Worm (Caenorhabditis elegans) whole organism, early embryonic: ENCODE data around the gene F11E6.11.

ENCODE experiments used
- B0310.2 ChIP-seq: sonication (generic microtip); optimal IDR thresholded peaks from 2 replicates; lab custom pipeline; 2016; ENCODE audit warnings: mild to moderate bottlenecking, missing genetic modification characterization, missing compliant biosample characterization
- F13C5.2 ChIP-seq: sonication (generic microtip); optimal IDR thresholded peaks from 2 replicates; lab custom pipeline; 2017; ENCODE audit warnings: mild to moderate bottlenecking, missing genetic modification characterization, inconsistent platforms, missing compliant biosample characterization
- aly-1 ChIP-seq: sonication (generic microtip); optimal IDR thresholded peaks from 2 replicates; lab custom pipeline; 2016; ENCODE audit warnings: missing genetic modification characterization, missing compliant biosample characterization
- ama-1 ChIP-seq: fragments of 150-350 bp; optimal IDR thresholded peaks from 2 replicates; lab custom pipeline; 2014
- ceh-13 ChIP-seq: fragments of 200-800 bp; sonication (Bioruptor generic); optimal IDR thresholded peaks from 2 replicates; lab custom pipeline; 2018; ENCODE audit warnings: mild to moderate bottlenecking, missing genetic modification characterization, missing compliant biosample characterization
- ceh-36 ChIP-seq: sonication (generic microtip); optimal IDR thresholded peaks from 2 replicates; lab custom pipeline; 2016; ENCODE audit warnings: missing genetic modification characterization, inconsistent platforms, missing compliant biosample characterization
- ets-7 ChIP-seq: sonication (generic microtip); optimal IDR thresholded peaks from 2 replicates; lab custom pipeline; 2016; ENCODE audit warnings: missing genotype, missing genetic modification characterization, missing compliant biosample characterization
- flt-1 ChIP-seq: fragments of 200-800 bp; sonication (Bioruptor generic); IDR thresholded peaks from 2 replicates; pipeline ENCODE4 v1.3.6; 2022; ENCODE audit warnings: missing genetic modification characterization, missing compliant biosample characterization
- hmbx-1 ChIP-seq: sonication (generic microtip); optimal IDR thresholded peaks from 2 replicates; lab custom pipeline; 2016; ENCODE audit warnings: mild to moderate bottlenecking, missing genetic modification characterization, missing compliant biosample characterization
- hmg-4 ChIP-seq: fragments of 200-800 bp; sonication (Bioruptor generic); optimal IDR thresholded peaks from 2 replicates; lab custom pipeline; 2018; ENCODE audit warnings: mild to moderate bottlenecking, missing genetic modification characterization, missing compliant biosample characterization
- hnd-1 ChIP-seq: sonication (generic microtip); optimal IDR thresholded peaks from 2 replicates; lab custom pipeline; 2016; ENCODE audit warnings: missing genetic modification characterization, missing compliant biosample characterization
- pes-1 ChIP-seq: fragments of 200-800 bp; sonication (Bioruptor generic); IDR thresholded peaks from 2 replicates; pipeline ENCODE4 v1.3.6; 2022; ENCODE audit warnings: missing genetic modification reagents, missing genetic modification characterization, missing compliant biosample characterization
- scrt-1 ChIP-seq: fragments of 200-800 bp; sonication (Bioruptor generic); IDR thresholded peaks from 2 replicates; pipeline ENCODE4 v1.3.6; 2022; ENCODE audit warnings: missing genetic modification characterization, missing compliant biosample characterization
- sea-1 ChIP-seq: fragments of 200-800 bp; sonication (Bioruptor generic); conservative IDR thresholded peaks from 2 replicates; pipeline ENCODE4 v1.3.6; 2022; ENCODE audit warnings: missing genetic modification characterization, missing compliant biosample characterization
- tbx-11 ChIP-seq: fragments of 200-800 bp; sonication (Bioruptor generic); IDR thresholded peaks from 2 replicates; pipeline ENCODE4 v1.3.6; 2022; ENCODE audit warnings: missing genetic modification characterization, missing compliant biosample characterization
- tbx-37 ChIP-seq: fragments of 200-800 bp; sonication (Bioruptor generic); conservative IDR thresholded peaks from 2 replicates; pipeline ENCODE4 v1.3.6; 2022; ENCODE audit warnings: missing genetic modification reagents, missing genetic modification characterization, missing compliant biosample characterization
- tra-4 ChIP-seq: sonication (generic microtip); optimal IDR thresholded peaks from 2 replicates; lab custom pipeline; 2017; ENCODE audit warnings: missing genetic modification characterization, missing compliant biosample characterization

Gene F11E6.11

ce11 chrIV:17461222-17461707 is 18.6 kb downstream of the F11E6.11 start, which contains the start of gene rif-1.1:
TSS of gene rif-1.1 (minus strand) at chrIV:17461272.
- TF ChIP-seq hmbx-1: no peak
- no peak for TF ChIP-seq F13C5.2 (tag; lab: Kevin White, UChicago)
- no peak for TF ChIP-seq tbx-11 (GFP tag; lab: Robert Waterston, UW)
- no peak for TF ChIP-seq ets-7 (tag; lab: Kevin White, UChicago)
- TF ChIP-seq ceh-13: no peak
- no peak for TF ChIP-seq aly-1 (tag; lab: Kevin White, UChicago)
- TF ChIP-seq hnd-1 (tag; lab: Kevin White, UChicago): no peak
- no peak for TF ChIP-seq flt-1
- no peak for TF ChIP-seq sea-1 (GFP tag; lab: Robert Waterston, UW)
- no peak for TF ChIP-seq hmg-4
- TF ChIP-seq scrt-1: no peak
- TF ChIP-seq pes-1 (GFP tag; lab: Robert Waterston, UW): no peak
- TF ChIP-seq tbx-37 (GFP tag; lab: Robert Waterston, UW): no peak
- TF ChIP-seq tra-4 (tag; lab: Kevin White, UChicago): no peak
- TF ChIP-seq ama-1 (lab: Kevin White, UChicago): no peak
- no peak for TF ChIP-seq B0310.2 (tag; lab: Kevin White, UChicago)

ce11 chrIV:17463108-17463608 is 20.5 kb downstream of the F11E6.11 start, which contains the start of gene F11E6.10:
TSS of gene F11E6.10 (minus strand) at chrIV:17463158.
- TF ChIP-seq aly-1 (tag; lab: Kevin White, UChicago) (no peak), ceh-36 (no peak), F13C5.2 (tag; lab: Kevin White, UChicago) (no peak)

ce11 chrIV:17465886-17466285 is 23.3 kb downstream of the F11E6.11 start, which contains the start of gene F11E6.6:
TSS of gene F11E6.6 (minus strand) at chrIV:17465986.
- TF ChIP-seq ceh-13: no peak
- TF ChIP-seq ets-7 (tag; lab: Kevin White, UChicago): no peak
- TF ChIP-seq F13C5.2 (tag; lab: Kevin White, UChicago): no peak
- TF ChIP-seq hnd-1 (tag; lab: Kevin White, UChicago): no peak
- TF ChIP-seq hmbx-1: no peak
- no peak for TF ChIP-seq pes-1 (GFP tag; lab: Robert Waterston, UW)
- TF ChIP-seq sea-1 (GFP tag; lab: Robert Waterston, UW): no peak
- TF ChIP-seq ceh-36: no peak
- TF ChIP-seq scrt-1: no peak
- TF ChIP-seq flt-1: no peak
- TF ChIP-seq B0310.2 (tag; lab: Kevin White, UChicago): no peak
- no peak for TF ChIP-seq tra-4 (tag; lab: Kevin White, UChicago)
- TF ChIP-seq ama-1 (lab: Kevin White, UChicago): no peak
- TF ChIP-seq tbx-11 (GFP tag; lab: Robert Waterston, UW): no peak
- TF ChIP-seq aly-1 (tag; lab: Kevin White, UChicago): no peak
- TF ChIP-seq hmg-4: no peak
- no peak for TF ChIP-seq tbx-37 (GFP tag; lab: Robert Waterston, UW)

- no peak for TF ChIP-seq ets-7 (tag; lab: Kevin White, UChicago)
- no peak for TF ChIP-seq B0310.2 (tag; lab: Kevin White, UChicago)
- TF ChIP-seq ceh-36: no peak
- TF ChIP-seq hnd-1 (tag; lab: Kevin White, UChicago): no peak
- no peak for TF ChIP-seq tbx-11 (GFP tag; lab: Robert Waterston, UW)
- TF ChIP-seq hmg-4: no peak
- TF ChIP-seq sea-1 (GFP tag; lab: Robert Waterston, UW): no peak
- TF ChIP-seq ceh-13: no peak
- no peak for TF ChIP-seq hmbx-1
- TF ChIP-seq F13C5.2 (tag; lab: Kevin White, UChicago): no peak
- TF ChIP-seq ama-1 (lab: Kevin White, UChicago): no peak
- no peak for TF ChIP-seq flt-1
- no peak for TF ChIP-seq scrt-1
- no peak for TF ChIP-seq pes-1 (GFP tag; lab: Robert Waterston, UW)
- TF ChIP-seq tbx-37 (GFP tag; lab: Robert Waterston, UW): no peak
Observed at ce11 chrIV:17467325-17467724, 24.7 kb downstream of the F11E6.11 start, which contains the start of gene elo-2. TSS of gene elo-2 (minus strand) at chrIV:17467408.

ce11 chrIV:17467825-17468224 is 25.2 kb downstream of the F11E6.11 start:
- TF ChIP-seq aly-1 (tag; lab: Kevin White, UChicago) (no peak), pes-1 (GFP tag; lab: Robert Waterston, UW) (no peak), hmg-4 (no peak), sea-1 (GFP tag; lab: Robert Waterston, UW) (no peak)

- TF ChIP-seq hmbx-1: no peak
- no peak for TF ChIP-seq tbx-37 (GFP tag; lab: Robert Waterston, UW)
- TF ChIP-seq pes-1 (GFP tag; lab: Robert Waterston, UW): no peak
- TF ChIP-seq ceh-36: no peak
- no peak for TF ChIP-seq hnd-1 (tag; lab: Kevin White, UChicago)
- no peak for TF ChIP-seq aly-1 (tag; lab: Kevin White, UChicago)
- no peak for TF ChIP-seq ets-7 (tag; lab: Kevin White, UChicago)
- no peak for TF ChIP-seq B0310.2 (tag; lab: Kevin White, UChicago)
- no peak for TF ChIP-seq ceh-13
- no peak for TF ChIP-seq scrt-1
- TF ChIP-seq sea-1 (GFP tag; lab: Robert Waterston, UW): no peak
- TF ChIP-seq tbx-11 (GFP tag; lab: Robert Waterston, UW): no peak
- TF ChIP-seq F13C5.2 (tag; lab: Kevin White, UChicago): no peak
- TF ChIP-seq ama-1 (lab: Kevin White, UChicago): no peak
- no peak for TF ChIP-seq tra-4 (tag; lab: Kevin White, UChicago)
- no peak for TF ChIP-seq flt-1
- TF ChIP-seq hmg-4: no peak
Observed at ce11 chrIV:17470096-17470602, 27.5 kb downstream of the F11E6.11 start, which contains the start of gene F11E6.4. TSS of gene F11E6.4 (minus strand) at chrIV:17470354.

ce11 chrIV:17471870-17472459 is 29.3 kb downstream of the F11E6.11 start, which contains the start of gene epic-1:
TSS of gene epic-1 (minus strand) at chrIV:17471920.
- TF ChIP-seq ets-7 (tag; lab: Kevin White, UChicago) (no peak), flt-1 (no peak), sea-1 (GFP tag; lab: Robert Waterston, UW) (no peak), F13C5.2 (tag; lab: Kevin White, UChicago) (no peak), hnd-1 (tag; lab: Kevin White, UChicago) (no peak), ama-1 (lab: Kevin White, UChicago) (no peak), tbx-37 (GFP tag; lab: Robert Waterston, UW) (no peak), hmg-4 (no peak), tbx-11 (GFP tag; lab: Robert Waterston, UW) (no peak), B0310.2 (tag; lab: Kevin White, UChicago) (no peak), tra-4 (tag; lab: Kevin White, UChicago) (no peak), hmbx-1 (no peak), ceh-36 (no peak)
